Fruit fly (Drosophila melanogaster) Kc167 (cell line): ENCODE data around the gene MagR.

Experiments used
- Sin3A ChIP-seq: fragments of >200 bp; optimal IDR thresholded peaks from 2 replicates; lab custom pipeline; 2018; ENCODE audit warnings: missing external identifiers
- h ChIP-seq: fragments of >200 bp; optimal IDR thresholded peaks from 3 replicates; lab custom pipeline; 2018; ENCODE audit warnings: missing external identifiers
- psq ChIP-seq: fragments of >200 bp; optimal IDR thresholded peaks from 2 replicates; lab custom pipeline; 2017; ENCODE audit warnings: missing external identifiers
- ttk ChIP-seq: sonication (Bioruptor generic); optimal IDR thresholded peaks from 2 replicates; lab custom pipeline; 2017; ENCODE audit warnings: missing external identifiers

DNA sequence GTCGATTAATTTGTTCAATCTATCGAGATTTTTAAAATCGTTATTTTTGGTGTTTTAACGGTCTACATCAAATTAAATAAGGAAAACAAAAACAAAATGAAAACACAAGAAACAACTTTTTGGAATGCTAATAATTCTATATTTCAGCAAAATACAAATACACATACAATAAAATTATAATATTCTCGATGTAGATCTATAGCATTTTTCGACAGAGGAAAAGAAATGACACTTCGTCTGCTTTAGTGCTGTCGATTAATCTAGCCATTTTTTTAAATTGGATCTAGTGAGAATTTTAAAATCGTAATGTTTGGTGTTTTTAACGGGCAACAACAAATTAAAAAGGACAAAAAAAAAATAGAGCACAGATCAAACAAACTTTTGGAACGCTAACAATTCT, 3.0 kb downstream of the MagR start, which contains the start of gene Arp6:
- TF ChIP-seq psq (lab: Kevin White, UChicago) (no peak), Sin3A (lab: Kevin White, UChicago) (no peak), ttk (lab: Kevin White, UChicago) (no peak), h (lab: Kevin White, UChicago) (no peak)
